Fruit fly (Drosophila melanogaster): ENCODE measurements around the gene t-cup.

DNA sequence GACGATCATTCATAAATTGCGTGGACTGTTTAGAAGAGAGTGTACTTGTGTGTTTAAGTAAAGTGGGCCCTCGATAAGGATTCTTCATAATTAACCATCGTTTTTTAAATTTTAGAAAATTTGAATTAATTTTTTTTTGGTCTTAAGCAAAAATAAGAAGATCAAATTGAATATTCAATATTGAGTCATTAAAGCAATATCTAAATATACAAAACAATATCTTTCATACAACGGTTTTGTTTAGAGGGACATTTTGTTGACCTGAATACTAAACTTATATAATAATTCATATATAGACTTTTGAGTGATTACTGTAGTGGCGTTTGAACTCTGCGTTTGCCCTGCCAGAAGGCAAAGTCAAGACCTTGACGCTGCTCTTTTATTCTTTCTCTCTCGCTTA lies 44.9 kb upstream of the t-cup start:
- TF ChIP-seq Myc (optimal IDR thresholded peaks at IDR 0.05) (no peak), insv (optimal IDR thresholded peaks at IDR 0.05) (no peak), psq (optimal IDR thresholded peaks at IDR 0.05) (no peak), Sin3A (optimal IDR thresholded peaks at IDR 0.05) (no peak), h (optimal IDR thresholded peaks at IDR 0.05) (no peak), ttk (optimal IDR thresholded peaks at IDR 0.05) (no peak)

All from Kc167 (cell line).